Worm (Caenorhabditis elegans) whole organism, L2 larva: ENCODE measurements around the gene Y48G9A.7.

Experiments
- R02D3.7 ChIP-seq: fragments of 150-350 bp; optimal IDR thresholded peaks from 2 replicates; lab custom pipeline; 2014; ENCODE audit warnings: missing biosample characterization, missing genetic modification characterization
- ama-1 ChIP-seq: fragments of 150-350 bp; optimal IDR thresholded peaks from 2 replicates; lab custom pipeline; 2018; ENCODE audit warnings: inconsistent platforms
- egl-27 ChIP-seq: sonication (generic microtip); optimal IDR thresholded peaks from 3 replicates; lab custom pipeline; 2017; ENCODE audit warnings: missing biosample characterization, missing genetic modification reagents, missing genetic modification characterization
- elt-3 ChIP-seq: sonication (generic microtip); optimal IDR thresholded peaks from 2 replicates; lab custom pipeline; 2017; ENCODE audit warnings: missing biosample characterization, missing genetic modification characterization
- lin-13 ChIP-seq: fragments of 150-350 bp; optimal IDR thresholded peaks from 2 replicates; lab custom pipeline; 2014; ENCODE audit warnings: missing biosample characterization, missing genetic modification reagents, missing genetic modification characterization
- lin-39 ChIP-seq: fragments of 150-350 bp; optimal IDR thresholded peaks from 2 replicates; lab custom pipeline; 2014; ENCODE audit warnings: missing biosample characterization, missing genetic modification reagents, missing genetic modification characterization
- lsy-2 ChIP-seq, 2 experiments: fragments of 150-350 bp in 1 of 2; sonication (generic microtip) in 1 of 2; optimal IDR thresholded peaks; 2 replicates each; lab custom pipeline; 2014 to 2017; ENCODE audit warnings: missing biosample characterization in 2 of 2, missing genetic modification characterization in 2 of 2
- mbf-1 ChIP-seq: sonication (generic microtip); optimal IDR thresholded peaks from 2 replicates; lab custom pipeline; 2017; ENCODE audit warnings: missing biosample characterization, missing genetic modification characterization
- nhr-12 ChIP-seq: fragments of 150-350 bp; optimal IDR thresholded peaks from 2 replicates; lab custom pipeline; 2014; ENCODE audit warnings: missing biosample characterization, missing genetic modification characterization
- peb-1 ChIP-seq: fragments of 150-350 bp; optimal IDR thresholded peaks from 2 replicates; lab custom pipeline; 2014; ENCODE audit warnings: missing biosample characterization, missing genetic modification characterization
- skn-1 ChIP-seq: sonication (generic microtip); optimal IDR thresholded peaks from 2 replicates; lab custom pipeline; 2017; ENCODE audit warnings: missing biosample characterization, missing genetic modification characterization
- ztf-4 ChIP-seq: fragments of 150-350 bp; optimal IDR thresholded peaks from 2 replicates; lab custom pipeline; 2014; ENCODE audit warnings: missing biosample characterization, missing genetic modification characterization

- no peak for TF ChIP-seq egl-27
- TF ChIP-seq lin-39 (tag; lab: Kevin White, UChicago): no peak
- TF ChIP-seq ztf-4 (tag; lab: Kevin White, UChicago): no peak
- no peak for TF ChIP-seq lsy-2 (tag; optimal IDR thresholded peaks at IDR 0.05; lab: Kevin White, UChicago)
- no peak for TF ChIP-seq peb-1 (tag; lab: Kevin White, UChicago)
- TF ChIP-seq ama-1 (lab: Kevin White, UChicago): no peak
- TF ChIP-seq nhr-12 (tag; lab: Kevin White, UChicago): no peak
- TF ChIP-seq skn-1: no peak
- TF ChIP-seq elt-3 (tag; lab: Kevin White, UChicago): no peak
- TF ChIP-seq mbf-1 (tag; lab: Kevin White, UChicago): no peak
- TF ChIP-seq R02D3.7 (tag; lab: Kevin White, UChicago): no peak
- no peak for TF ChIP-seq lin-13 (GFP tag; lab: Kevin White, UChicago)
Observed at ce11 chrIII:2068248-2068647, 42.1 kb upstream of the Y48G9A.7 start, which contains the start of gene Y39A3A.3.
